Worm (Caenorhabditis elegans): ENCODE results near the gene ZK177.3.

DNA sequence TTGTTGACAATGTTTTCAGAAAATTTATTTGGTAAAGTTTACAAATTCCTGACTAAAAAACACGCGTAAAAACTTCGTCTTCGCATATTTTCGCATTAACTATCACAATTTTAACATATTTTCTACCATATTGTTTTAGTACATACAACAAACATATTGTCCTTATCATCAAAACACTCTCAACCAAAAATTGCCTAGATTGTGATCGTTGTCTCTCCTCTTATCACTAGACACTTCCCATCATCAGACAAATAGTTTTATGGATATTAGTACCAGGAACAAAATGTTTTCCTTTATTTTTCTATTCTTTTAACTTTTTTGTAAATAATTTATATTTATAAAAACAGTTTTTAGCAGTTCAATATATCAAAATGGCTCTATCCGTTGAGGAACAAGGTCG, 45.8 kb downstream of the ZK177.3 start, which contains the start of gene C17C3.3:
- TF ChIP-seq mec-3 (tag; optimal IDR thresholded peaks at IDR 0.05; ENCODE audit: borderline replicate concordance) (no peak), nfya-1 (tag; optimal IDR thresholded peaks at IDR 0.05) (no peak), unc-86 (tag; optimal IDR thresholded peaks at IDR 0.05) (no peak), ama-1 (optimal IDR thresholded peaks at IDR 0.05) (no peak), tbx-2 (tag; optimal IDR thresholded peaks at IDR 0.05) (no peak), fkh-6 (tag; optimal IDR thresholded peaks at IDR 0.05) (no peak), fkh-10 (GFP tag; optimal IDR thresholded peaks at IDR 0.05) (no peak)
